Fruit fly (Drosophila melanogaster) whole organism, embryonic: ENCODE data around the gene CG43218.

Experiments
- CG17802 ChIP-seq: fragments of 200-800 bp; sonication (Bioruptor generic); optimal IDR thresholded peaks from 2 replicates; lab custom pipeline; 2018; ENCODE audit warnings: missing biosample characterization, mild to moderate bottlenecking, missing genetic modification characterization, moderate library complexity
- CG3838 ChIP-seq: fragments of 200-800 bp; sonication (Bioruptor generic); optimal IDR thresholded peaks from 3 replicates; lab custom pipeline; 2016; ENCODE audit warnings: missing biosample characterization, missing genetic modification characterization
- CG9727 ChIP-seq: fragments of 200-800 bp; sonication (Bioruptor generic); optimal IDR thresholded peaks from 3 replicates; lab custom pipeline; 2017; ENCODE audit warnings: missing biosample characterization, mild to moderate bottlenecking, missing genetic modification characterization
- CTCF ChIP-seq: fragments of 200-800 bp; sonication (Bioruptor generic); optimal IDR thresholded peaks from 2 replicates; lab custom pipeline; 2017; ENCODE audit warnings: missing biosample characterization, mild to moderate bottlenecking, missing genetic modification characterization, moderate library complexity
- aop ChIP-seq: fragments of 200-800 bp; sonication (Bioruptor generic); IDR thresholded peaks from 2 replicates; pipeline ENCODE4 v1.3.6; 2022; ENCODE audit warnings: missing biosample characterization, missing genetic modification characterization
- ara ChIP-seq: fragments of 200-800 bp; sonication (Bioruptor generic); IDR thresholded peaks from 2 replicates; pipeline ENCODE4 v1.3.6; 2022; ENCODE audit warnings: missing biosample characterization, missing genetic modification characterization
- bbx ChIP-seq: fragments of 200-800 bp; sonication (Bioruptor generic); IDR thresholded peaks from 2 replicates; pipeline ENCODE4 v1.3.6; 2022; ENCODE audit warnings: missing biosample characterization, missing genetic modification characterization; ENCODE audit not compliant: partially characterized antibody
- cas ChIP-seq: fragments of 200-800 bp; sonication (Bioruptor generic); IDR thresholded peaks from 2 replicates; pipeline ENCODE4 v1.3.6; 2022; ENCODE audit warnings: missing biosample characterization, missing genetic modification characterization
- fru ChIP-seq: fragments of >200 bp; optimal IDR thresholded peaks from 2 replicates; lab custom pipeline; 2017
- lov ChIP-seq, 2 experiments: fragments of 200-800 bp in 1 of 2; fragments of >200 bp in 1 of 2; sonication (Bioruptor generic) in 1 of 2; IDR thresholded peaks in 1 of 2; optimal IDR thresholded peaks in 1 of 2; 2 replicates in 1 of 2; 3 replicates in 1 of 2; pipeline versions ENCODE4 v1.3.6 to Lab custom; 2017 to 2022; ENCODE audit warnings: missing biosample characterization in 1 of 2, missing genetic modification characterization in 1 of 2
- org-1 ChIP-seq: fragments of 200-800 bp; sonication (Bioruptor generic); optimal IDR thresholded peaks from 2 replicates; lab custom pipeline; 2017; ENCODE audit warnings: missing biosample characterization, missing genetic modification characterization
- sna ChIP-seq: fragments of 200-800 bp; sonication (Bioruptor generic); IDR thresholded peaks from 2 replicates; pipeline ENCODE4 v1.3.6; 2022; ENCODE audit warnings: missing biosample characterization, missing genetic modification characterization; ENCODE audit not compliant: partially characterized antibody
- tgo ChIP-seq: fragments of 200-800 bp; sonication (Bioruptor generic); IDR thresholded peaks from 3 replicates; pipeline ENCODE4 v1.3.6; 2022; ENCODE audit warnings: missing biosample characterization, missing genetic modification characterization

- TF ChIP-seq lov (optimal IDR thresholded peaks at IDR 0.05; lab: Kevin White, UChicago) (no peak), lov (GFP tag; IDR thresholded peaks at IDR 0.05; lab: Robert Waterston, UW) (no peak), bbx (GFP tag; lab: Robert Waterston, UW) (no peak), cas (GFP tag; lab: Robert Waterston, UW) (no peak), sna (GFP tag; lab: Robert Waterston, UW) (no peak), CTCF (GFP tag; lab: Kevin White, UChicago) (no peak), aop (GFP tag; lab: Robert Waterston, UW) (no peak), fru (no peak), CG3838 (no peak), CG17802 (tag; lab: Kevin White, UChicago) (no peak), org-1 (no peak), tgo (GFP tag; lab: Robert Waterston, UW) (no peak), CG9727 (GFP tag; lab: Kevin White, UChicago) (no peak), ara (no peak)
Observed at dm6 chr3L:21225642-21226041, 32.2 kb upstream of the CG43218 start.
